Fruit fly (Drosophila melanogaster) whole organism, embryonic: ENCODE results near the gene CG32313.

Experiments used
- ATbp ChIP-seq: fragments of 200-800 bp; sonication (Bioruptor generic); optimal IDR thresholded peaks from 2 replicates; lab custom pipeline; 2017; ENCODE audit warnings: missing biosample characterization, mild to moderate bottlenecking, missing genetic modification characterization, missing genetic modification reagents
- Blimp-1 ChIP-seq: fragments of 200-800 bp; sonication (Bioruptor generic); optimal IDR thresholded peaks from 3 replicates; lab custom pipeline; 2018; ENCODE audit warnings: missing biosample characterization, missing genetic modification characterization, mild to moderate bottlenecking, moderate library complexity, missing genetic modification reagents
- CG1024 ChIP-seq: fragments of 200-800 bp; sonication (Bioruptor generic); IDR thresholded peaks from 2 replicates; pipeline ENCODE4 v1.3.6; 2022; ENCODE audit warnings: missing biosample characterization, missing genetic modification characterization
- CG11696 ChIP-seq: fragments of 200-800 bp; sonication (Bioruptor generic); IDR thresholded peaks from 2 replicates; pipeline ENCODE4 v1.3.6; 2022; ENCODE audit warnings: missing biosample characterization, missing genetic modification characterization
- CG12769 ChIP-seq: fragments of 200-800 bp; sonication (Bioruptor generic); optimal IDR thresholded peaks from 2 replicates; lab custom pipeline; 2019; ENCODE audit warnings: missing biosample characterization, mild to moderate bottlenecking, missing genetic modification characterization, moderate library complexity
- CG14965 ChIP-seq: fragments of 200-800 bp; sonication (Bioruptor generic); optimal IDR thresholded peaks from 2 replicates; lab custom pipeline; 2016; ENCODE audit warnings: missing biosample characterization, missing genetic modification characterization, borderline replicate concordance
- CG16779 ChIP-seq: fragments of 200-800 bp; sonication (Bioruptor generic); IDR thresholded peaks from 2 replicates; pipeline ENCODE4 v1.3.6; 2022; ENCODE audit warnings: missing biosample characterization, missing genetic modification characterization
- CG31441 ChIP-seq: fragments of 200-800 bp; sonication (Bioruptor generic); IDR thresholded peaks from 2 replicates; pipeline ENCODE4 v1.3.6; 2022; ENCODE audit warnings: missing biosample characterization, missing genetic modification characterization
- CG32767 ChIP-seq: fragments of 200-800 bp; sonication (Bioruptor generic); IDR thresholded peaks from 2 replicates; pipeline ENCODE4 v1.3.6; 2022; ENCODE audit warnings: missing biosample characterization, missing genetic modification characterization
- CG34376 ChIP-seq: fragments of 200-800 bp; sonication (Bioruptor generic); optimal IDR thresholded peaks from 2 replicates; lab custom pipeline; 2018; ENCODE audit warnings: missing biosample characterization, mild to moderate bottlenecking, missing genetic modification characterization
- CG4282 ChIP-seq: fragments of 200-800 bp; sonication (Bioruptor generic); optimal IDR thresholded peaks from 2 replicates; lab custom pipeline; 2016; ENCODE audit warnings: missing biosample characterization, missing genetic modification characterization
- CG5180 ChIP-seq: fragments of 200-800 bp; sonication (Bioruptor generic); optimal IDR thresholded peaks from 3 replicates; lab custom pipeline; 2017; ENCODE audit warnings: missing biosample characterization, missing genetic modification characterization, mild to moderate bottlenecking, moderate library complexity, missing genetic modification reagents
- CG6765 ChIP-seq: fragments of 200-800 bp; sonication (Bioruptor generic); optimal IDR thresholded peaks from 3 replicates; lab custom pipeline; 2017; ENCODE audit warnings: missing biosample characterization, mild to moderate bottlenecking, missing genetic modification characterization
- CG7357 ChIP-seq: fragments of 200-800 bp; sonication (Bioruptor generic); IDR thresholded peaks from 3 replicates; pipeline ENCODE4 v1.3.6; 2022; ENCODE audit warnings: missing biosample characterization, missing genetic modification characterization
- CG7556 ChIP-seq: fragments of 200-800 bp; sonication (Bioruptor generic); optimal IDR thresholded peaks from 2 replicates; lab custom pipeline; 2017; ENCODE audit warnings: missing biosample characterization, mild to moderate bottlenecking, missing genetic modification characterization
- CG7987 ChIP-seq: fragments of 200-800 bp; sonication (Bioruptor generic); optimal IDR thresholded peaks from 2 replicates; lab custom pipeline; 2018; ENCODE audit warnings: missing biosample characterization, mild to moderate bottlenecking, missing genetic modification characterization, moderate library complexity
- CG8944 ChIP-seq: fragments of 200-800 bp; sonication (Bioruptor generic); optimal IDR thresholded peaks from 3 replicates; lab custom pipeline; 2016; ENCODE audit warnings: missing biosample characterization, missing genetic modification characterization
- CG9932 ChIP-seq: fragments of 200-800 bp; sonication (Bioruptor generic); IDR thresholded peaks from 2 replicates; pipeline ENCODE4 v1.3.6; 2022; ENCODE audit warnings: missing biosample characterization, missing genetic modification characterization
- CoRest ChIP-seq: fragments of 200-800 bp; sonication (Bioruptor generic); optimal IDR thresholded peaks from 3 replicates; lab custom pipeline; 2018; ENCODE audit warnings: missing biosample characterization, mild to moderate bottlenecking, missing genetic modification characterization, moderate library complexity
- Dad ChIP-seq: fragments of 200-800 bp; sonication (Bioruptor generic); optimal IDR thresholded peaks from 3 replicates; lab custom pipeline; 2016; ENCODE audit warnings: missing biosample characterization, missing genetic modification characterization
- E2f1 ChIP-seq: fragments of 200-800 bp; sonication (Bioruptor generic); IDR thresholded peaks from 2 replicates; pipeline ENCODE4 v1.3.6; 2022; ENCODE audit warnings: missing biosample characterization, missing genetic modification characterization
- Ets97D ChIP-seq: fragments of 200-800 bp; sonication (Bioruptor generic); optimal IDR thresholded peaks from 3 replicates; lab custom pipeline; 2016; ENCODE audit warnings: missing biosample characterization, missing genetic modification characterization
- Gsc ChIP-seq: fragments of 200-800 bp; sonication (Bioruptor generic); IDR thresholded peaks from 2 replicates; pipeline ENCODE4 v1.3.6; 2022; ENCODE audit warnings: missing biosample characterization, missing genetic modification characterization
- H15 ChIP-seq: fragments of 200-800 bp; sonication (Bioruptor generic); IDR thresholded peaks from 3 replicates; pipeline ENCODE4 v1.3.6; 2022; ENCODE audit warnings: missing biosample characterization, missing genetic modification characterization
- Hmx ChIP-seq: fragments of 200-800 bp; sonication (Bioruptor generic); optimal IDR thresholded peaks from 2 replicates; lab custom pipeline; 2016; ENCODE audit warnings: missing biosample characterization, missing genetic modification characterization
- Hr78 ChIP-seq, 2 experiments: fragments of 200-800 bp in 1 of 2; fragments of >200 bp in 1 of 2; sonication (Bioruptor generic) in 1 of 2; optimal IDR thresholded peaks; 2 replicates each; lab custom pipeline; 2017 to 2019; ENCODE audit warnings: missing biosample characterization in 2 of 2, missing genetic modification characterization in 2 of 2, mild to moderate bottlenecking in 1 of 2, moderate library complexity in 1 of 2
- MTF-1 ChIP-seq: fragments of 200-800 bp; sonication (Bioruptor generic); optimal IDR thresholded peaks from 2 replicates; lab custom pipeline; 2018; ENCODE audit warnings: missing biosample characterization, mild to moderate bottlenecking, missing genetic modification characterization, borderline replicate concordance
- Med ChIP-seq: fragments of 200-800 bp; sonication (Bioruptor generic); peaks from one replicate; lab custom pipeline; 2016; ENCODE audit warnings: missing biosample characterization, missing genetic modification characterization, mild to moderate bottlenecking, inconsistent platforms, moderate library complexity
- Nf-YB ChIP-seq: fragments of 200-800 bp; sonication (Bioruptor generic); optimal IDR thresholded peaks from 3 replicates; lab custom pipeline; 2019; ENCODE audit warnings: missing biosample characterization, mild to moderate bottlenecking, missing genetic modification characterization, moderate library complexity
- Poxn ChIP-seq: fragments of 200-800 bp; sonication (Bioruptor generic); IDR thresholded peaks from 2 replicates; pipeline ENCODE4 v1.3.6; 2022; ENCODE audit warnings: missing biosample characterization, missing genetic modification characterization
- Ravus ChIP-seq: fragments of 200-800 bp; sonication (Bioruptor generic); IDR thresholded peaks from 2 replicates; pipeline ENCODE4 v1.3.6; 2022; ENCODE audit warnings: missing biosample characterization, missing genetic modification characterization
- Spps ChIP-seq: fragments of 200-800 bp; sonication (Bioruptor generic); optimal IDR thresholded peaks from 2 replicates; lab custom pipeline; 2018; ENCODE audit warnings: missing biosample characterization, mild to moderate bottlenecking, missing genetic modification characterization
- Ssrp ChIP-seq: fragments of 200-800 bp; sonication (Bioruptor generic); optimal IDR thresholded peaks from 2 replicates; lab custom pipeline; 2018; ENCODE audit warnings: missing biosample characterization, mild to moderate bottlenecking, missing genetic modification characterization, moderate library complexity
- az2 ChIP-seq: fragments of 200-800 bp; sonication (Bioruptor generic); optimal IDR thresholded peaks from 3 replicates; lab custom pipeline; 2016; ENCODE audit warnings: missing biosample characterization, missing genetic modification characterization
- bbx ChIP-seq: fragments of 200-800 bp; sonication (Bioruptor generic); IDR thresholded peaks from 2 replicates; pipeline ENCODE4 v1.3.6; 2022; ENCODE audit warnings: missing biosample characterization, missing genetic modification characterization; ENCODE audit not compliant: partially characterized antibody
- disco-r ChIP-seq: fragments of 200-800 bp; sonication (Bioruptor generic); optimal IDR thresholded peaks from 2 replicates; lab custom pipeline; 2016; ENCODE audit warnings: missing biosample characterization, missing genetic modification characterization
- dysf ChIP-seq: fragments of 200-800 bp; sonication (Bioruptor generic); IDR thresholded peaks from 3 replicates; pipeline ENCODE4 v1.3.6; 2022; ENCODE audit warnings: missing biosample characterization, missing genetic modification characterization
- esg ChIP-seq: fragments of 200-800 bp; sonication (Bioruptor generic); conservative IDR thresholded peaks from 2 replicates; pipeline ENCODE4 v1.3.6; 2022; ENCODE audit warnings: missing biosample characterization, missing genetic modification characterization
- fd96Cb ChIP-seq: fragments of 200-800 bp; sonication (Bioruptor generic); optimal IDR thresholded peaks from 2 replicates; lab custom pipeline; 2018; ENCODE audit warnings: missing biosample characterization, mild to moderate bottlenecking, missing genetic modification characterization, moderate library complexity
- gfzf ChIP-seq: fragments of 200-800 bp; sonication (Bioruptor generic); optimal IDR thresholded peaks from 2 replicates; lab custom pipeline; 2016; ENCODE audit warnings: missing biosample characterization, mild to moderate bottlenecking, missing genetic modification characterization, moderate library complexity
- slbo ChIP-seq: fragments of 200-800 bp; sonication (Bioruptor generic); IDR thresholded peaks from 2 replicates; pipeline ENCODE4 v1.3.6; 2022; ENCODE audit warnings: missing biosample characterization, missing genetic modification characterization
- slp2 ChIP-seq: fragments of 200-800 bp; sonication (Bioruptor generic); optimal IDR thresholded peaks from 2 replicates; lab custom pipeline; 2016; ENCODE audit warnings: missing biosample characterization, missing genetic modification characterization
- sr ChIP-seq: fragments of 200-800 bp; sonication (Bioruptor generic); IDR thresholded peaks from 3 replicates; pipeline ENCODE4 v1.3.6; 2022; ENCODE audit warnings: missing biosample characterization, missing genetic modification characterization
- vfl ChIP-seq: fragments of 200-800 bp; sonication (Bioruptor generic); optimal IDR thresholded peaks from 2 replicates; lab custom pipeline; 2016; ENCODE audit warnings: missing biosample characterization, missing genetic modification characterization
- zen2 ChIP-seq: fragments of 200-800 bp; sonication (Bioruptor generic); IDR thresholded peaks from 3 replicates; pipeline ENCODE4 v1.3.6; 2022; ENCODE audit warnings: missing biosample characterization, missing genetic modification characterization; ENCODE audit not compliant: partially characterized antibody

CG32313 gene

dm6 chr3L:1536487-1537337, 8.8 kb downstream of the CG32313 start, which contains the start of the genes CG12091 and pns (continued):
- TF ChIP-seq Spps (tag; lab: Kevin White, UChicago) (peak; percentile 9), Ets97D (GFP tag; lab: Kevin White, UChicago) (peak; percentile 84), CG9932 (GFP tag; lab: Robert Waterston, UW) (peak; percentile 77), CG12769 (tag; lab: Kevin White, UChicago) (no peak)
- TF ChIP-seq, all 482 proteins: peak for 358

- TF ChIP-seq Hmx (GFP tag; lab: Kevin White, UChicago) (no peak), slbo (GFP tag; lab: Robert Waterston, UW) (peak; percentile 77), dysf (GFP tag; lab: Robert Waterston, UW) (peak; percentile 53; the same call in 2 of the 3 replicates), vfl (no peak), Gsc (no peak), CG1024 (GFP tag; lab: Robert Waterston, UW) (no peak), fd96Cb (tag; lab: Kevin White, UChicago) (peak; percentile 6), CG11696 (GFP tag; lab: Robert Waterston, UW) (no peak), CG6765 (GFP tag; lab: Kevin White, UChicago) (no peak), Blimp-1 (GFP tag; lab: Kevin White, UChicago) (no peak), CG16779 (GFP tag; lab: Robert Waterston, UW) (no peak), CoRest (no peak), slp2 (GFP tag; lab: Kevin White, UChicago) (no peak), CG31441 (no peak), E2f1 (GFP tag; lab: Robert Waterston, UW) (0 out of 2 replicates have a peak, but pooled peaks have one; percentile 20), Ravus (no peak), MTF-1 (GFP tag; lab: Kevin White, UChicago) (no peak), CG32767 (GFP tag; lab: Robert Waterston, UW) (no peak), Ets97D (GFP tag; lab: Kevin White, UChicago) (peak; percentile 27), zen2 (no peak), CG14965 (GFP tag; lab: Kevin White, UChicago) (no peak), CG5180 (GFP tag; lab: Kevin White, UChicago) (no peak), CG8944 (GFP tag; lab: Kevin White, UChicago) (no peak), Med (GFP tag; lab: Kevin White, UChicago) (peak; percentile 74), esg (GFP tag; lab: Robert Waterston, UW) (0 out of 2 replicates have a peak, but pooled peaks have one; percentile 29), bbx (no peak), Poxn (GFP tag; lab: Robert Waterston, UW) (no peak), CG7357 (GFP tag; lab: Robert Waterston, UW) (no peak; the same call in 2 of the 3 replicates), Ssrp (tag; lab: Kevin White, UChicago) (peak; percentile 11), disco-r (GFP tag; lab: Kevin White, UChicago) (no peak), Nf-YB (GFP tag; lab: Kevin White, UChicago) (no peak), Dad (no peak), H15 (no peak), CG7556 (GFP tag; lab: Kevin White, UChicago) (no peak), sr (no peak), ATbp (GFP tag; lab: Kevin White, UChicago) (no peak), gfzf (GFP tag; lab: Kevin White, UChicago) (peak; percentile 58), CG34376 (no peak), az2 (GFP tag; lab: Kevin White, UChicago) (no peak), Hr78 (GFP tag; optimal IDR thresholded peaks at IDR 0.05; lab: Kevin White, UChicago) (no peak), CG7987 (GFP tag; lab: Kevin White, UChicago) (no peak), CG4282 (GFP tag; lab: Kevin White, UChicago) (no peak)
These were observed 11.7 kb downstream of the CG32313 start, which contains the start of gene Iml1 for dm6 chr3L:1533699-1534431. Gene Iml1, minus strand, starts transcription at chr3L:1534034.
